Worm (Caenorhabditis elegans): ENCODE results near the gene C35D6.3.

The C35D6.3 gene

DNA sequence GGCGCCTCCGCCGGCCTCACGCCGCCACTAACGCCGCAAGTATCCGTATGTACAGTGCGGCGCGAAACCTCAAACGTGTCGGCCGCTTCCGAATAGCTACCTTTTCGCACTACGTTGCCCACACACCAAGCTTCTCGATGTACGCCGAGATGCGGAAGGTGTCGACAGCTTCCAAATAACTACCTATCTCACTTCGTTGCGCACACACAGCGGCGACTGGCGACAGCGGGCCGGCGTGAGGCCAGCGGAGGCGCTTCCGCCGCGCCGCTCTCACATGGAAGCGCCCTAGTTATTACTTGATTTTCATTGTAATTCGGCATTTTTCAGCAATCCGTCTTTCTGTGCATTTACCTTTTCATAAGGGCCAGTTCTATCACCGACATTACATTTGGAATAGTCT is 16.1 kb upstream of the C35D6.3 start:
- TF ChIP-seq mep-1 (tag; optimal IDR thresholded peaks at IDR 0.05) (no peak), flh-1 (GFP tag; optimal IDR thresholded peaks at IDR 0.05) (no peak), ces-1 (GFP tag; optimal IDR thresholded peaks at IDR 0.05) (no peak), tbx-8 (GFP tag; optimal IDR thresholded peaks at IDR 0.05) (no peak), nhr-2 (tag; optimal IDR thresholded peaks at IDR 0.05) (no peak), mls-2 (tag; optimal IDR thresholded peaks at IDR 0.05) (no peak), nhr-12 (tag; optimal IDR thresholded peaks at IDR 0.05) (no peak), mab-5 (tag; optimal IDR thresholded peaks at IDR 0.05) (no peak), bed-3 (GFP tag; optimal IDR thresholded peaks at IDR 0.05) (no peak), unc-62 (GFP tag; optimal IDR thresholded peaks at IDR 0.05) (no peak), ham-2 (GFP tag; optimal IDR thresholded peaks at IDR 0.05) (no peak), zip-8 (tag; optimal IDR thresholded peaks at IDR 0.05) (no peak), nhr-237 (tag; optimal IDR thresholded peaks at IDR 0.05) (no peak)

DNA sequence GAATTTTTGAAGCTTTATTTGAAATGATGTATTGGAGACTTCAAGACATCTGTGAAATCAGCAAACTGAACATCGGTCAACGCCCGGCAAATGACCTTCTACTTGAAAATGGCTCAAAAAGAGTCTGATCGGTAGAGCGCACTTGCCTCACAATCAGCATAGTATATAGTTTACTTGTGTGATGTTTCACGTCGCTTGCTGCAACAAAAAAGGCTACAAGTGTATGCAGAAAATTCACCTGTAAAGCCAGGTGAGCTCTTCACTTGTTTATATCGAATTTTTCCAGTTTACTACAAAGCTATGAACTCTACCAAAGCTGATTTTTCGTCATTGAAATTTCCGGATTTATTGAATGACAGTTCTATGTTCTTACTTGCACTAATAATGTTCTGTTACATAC is 14.0 kb upstream of the C35D6.3 start, which contains the start of gene srz-71:
srz-71 (plus strand) TSS at position 301 of the 400 bp plus-strand sequence.
- TF ChIP-seq mep-1 (tag; optimal IDR thresholded peaks at IDR 0.05) (no peak), flh-1 (GFP tag; optimal IDR thresholded peaks at IDR 0.05) (no peak), nhr-28 (tag; optimal IDR thresholded peaks at IDR 0.05) (no peak), ceh-43 (GFP tag; optimal IDR thresholded peaks at IDR 0.05) (no peak), unc-120 (tag; optimal IDR thresholded peaks at IDR 0.05; ENCODE audit: poor library complexity, severe bottlenecking) (no peak), ham-2 (GFP tag; optimal IDR thresholded peaks at IDR 0.05) (no peak), sem-2 (GFP tag; optimal IDR thresholded peaks at IDR 0.05) (no peak), mab-5 (tag; optimal IDR thresholded peaks at IDR 0.05) (no peak), unc-62 (GFP tag; optimal IDR thresholded peaks at IDR 0.05) (no peak), elt-1 (tag; optimal IDR thresholded peaks at IDR 0.05; ENCODE audit: borderline replicate concordance, insufficient read depth) (no peak), tbx-8 (GFP tag; optimal IDR thresholded peaks at IDR 0.05) (no peak), nhr-2 (tag; optimal IDR thresholded peaks at IDR 0.05) (no peak), blmp-1 (tag; optimal IDR thresholded peaks at IDR 0.05) (no peak), elt-3 (tag; optimal IDR thresholded peaks at IDR 0.05) (no peak), lin-32 (GFP tag; optimal IDR thresholded peaks at IDR 0.05) (no peak), snpc-4 (tag; optimal IDR thresholded peaks at IDR 0.05) (no peak), cnd-1 (tag; optimal IDR thresholded peaks at IDR 0.05) (no peak), drap-1 (GFP tag; optimal IDR thresholded peaks at IDR 0.05) (no peak), lin-13 (tag; optimal IDR thresholded peaks at IDR 0.05) (no peak), mls-2 (tag; optimal IDR thresholded peaks at IDR 0.05) (no peak)

DNA sequence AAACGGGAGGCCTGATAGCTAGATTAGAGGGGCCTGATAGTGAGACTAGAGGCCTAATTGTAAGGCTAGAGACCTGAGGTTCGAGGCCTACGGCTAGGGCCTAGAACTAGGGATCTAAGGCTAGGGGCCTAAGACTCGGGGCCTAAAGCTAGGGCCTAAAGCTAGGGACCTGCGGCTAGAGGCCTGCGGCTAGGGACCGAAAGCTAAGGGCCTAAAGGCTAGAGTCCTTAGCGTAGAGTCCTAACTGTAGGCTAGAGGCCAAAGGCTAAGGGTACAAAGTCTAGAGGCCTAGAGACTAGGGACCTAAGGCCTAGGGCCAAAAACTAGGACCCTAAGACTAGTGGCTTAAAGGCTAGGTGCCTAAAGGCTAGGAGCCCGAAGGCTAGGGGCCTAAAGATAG is 13.5 kb upstream of the C35D6.3 start:
- TF ChIP-seq ceh-43 (GFP tag; optimal IDR thresholded peaks at IDR 0.05) (no peak), ces-1 (GFP tag; optimal IDR thresholded peaks at IDR 0.05) (no peak), lin-13 (tag; optimal IDR thresholded peaks at IDR 0.05) (no peak), mep-1 (tag; optimal IDR thresholded peaks at IDR 0.05) (no peak), ham-2 (GFP tag; optimal IDR thresholded peaks at IDR 0.05) (no peak), cnd-1 (tag; optimal IDR thresholded peaks at IDR 0.05) (no peak), sem-2 (GFP tag; optimal IDR thresholded peaks at IDR 0.05) (no peak), snpc-4 (tag; optimal IDR thresholded peaks at IDR 0.05) (no peak), sptf-1 (tag; optimal IDR thresholded peaks at IDR 0.05) (no peak), nhr-76 (tag; optimal IDR thresholded peaks at IDR 0.05) (no peak), M03D4.4 (tag; optimal IDR thresholded peaks at IDR 0.05) (no peak), lsy-2 (tag; optimal IDR thresholded peaks at IDR 0.05) (no peak), tbx-8 (GFP tag; optimal IDR thresholded peaks at IDR 0.05) (no peak), nhr-237 (tag; optimal IDR thresholded peaks at IDR 0.05) (no peak), hlh-1 (tag; optimal IDR thresholded peaks at IDR 0.05) (no peak)

DNA sequence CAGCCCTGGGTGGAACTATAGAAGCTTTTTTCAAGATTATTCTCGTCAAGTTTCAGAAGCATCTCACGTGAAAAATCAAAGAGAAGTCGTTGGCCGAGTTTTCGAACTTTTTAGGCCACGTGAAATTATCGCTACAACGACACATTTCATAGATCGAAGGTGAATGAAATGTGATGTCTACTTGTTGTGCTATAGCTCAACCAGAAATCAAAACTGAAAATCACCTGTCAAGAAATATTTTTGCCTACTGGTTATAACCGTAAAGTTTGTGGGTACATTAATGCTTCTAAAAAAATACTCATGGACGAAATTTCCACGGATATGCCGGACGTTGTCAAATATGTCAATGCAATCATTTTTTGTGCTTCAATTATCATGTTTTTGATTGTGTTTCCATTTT is 11.6 kb upstream of the C35D6.3 start, which contains the start of gene srz-38:
srz-38 (plus strand) TSS at position 301 of the 400 bp plus-strand sequence.
- TF ChIP-seq ceh-43 (GFP tag; optimal IDR thresholded peaks at IDR 0.05) (no peak), zip-8 (tag; optimal IDR thresholded peaks at IDR 0.05) (no peak), mep-1 (tag; optimal IDR thresholded peaks at IDR 0.05) (no peak), sem-2 (GFP tag; optimal IDR thresholded peaks at IDR 0.05) (no peak), unc-62 (GFP tag; optimal IDR thresholded peaks at IDR 0.05) (no peak), elt-1 (tag; optimal IDR thresholded peaks at IDR 0.05; ENCODE audit: borderline replicate concordance, insufficient read depth) (no peak), nhr-12 (tag; optimal IDR thresholded peaks at IDR 0.05) (no peak), M03D4.4 (tag; optimal IDR thresholded peaks at IDR 0.05) (no peak), nhr-237 (tag; optimal IDR thresholded peaks at IDR 0.05) (no peak), hlh-1 (tag; optimal IDR thresholded peaks at IDR 0.05) (no peak)

DNA sequence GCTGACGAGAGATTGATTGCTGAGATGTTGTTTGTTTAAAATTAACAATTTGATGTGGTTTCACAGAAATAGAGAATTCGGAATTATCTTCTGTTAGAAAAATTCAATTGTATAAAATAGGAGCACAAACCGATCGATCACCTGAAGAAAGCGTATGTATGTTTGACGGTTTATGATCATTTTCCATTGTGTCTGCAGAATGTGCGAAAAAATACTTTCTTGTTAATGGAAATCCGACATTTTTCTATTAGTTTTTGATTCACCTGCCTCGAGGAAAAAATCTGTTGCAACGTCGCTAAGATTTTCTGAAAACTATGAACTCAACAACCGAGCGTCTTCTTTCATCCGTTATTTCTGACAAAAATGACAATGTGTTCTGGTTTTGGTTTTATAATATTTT is 9.9 kb upstream of the C35D6.3 start, which contains the start of gene C35D6.13:
C35D6.13 (plus strand) TSS at position 301 of the 400 bp plus-strand sequence.
- no peak for TF ChIP-seq drap-1 (GFP tag; optimal IDR thresholded peaks at IDR 0.05)
- TF ChIP-seq zip-8 (tag; optimal IDR thresholded peaks at IDR 0.05) = no peak
- TF ChIP-seq ceh-39 (tag; optimal IDR thresholded peaks at IDR 0.05) = no peak
- no peak for TF ChIP-seq ztf-11 (tag; optimal IDR thresholded peaks at IDR 0.05)
- TF ChIP-seq lin-32 (GFP tag; optimal IDR thresholded peaks at IDR 0.05) = no peak
- no peak for TF ChIP-seq tbx-8 (GFP tag; optimal IDR thresholded peaks at IDR 0.05)
- no peak for TF ChIP-seq flh-1 (GFP tag; optimal IDR thresholded peaks at IDR 0.05)
- TF ChIP-seq nhr-12 (tag; optimal IDR thresholded peaks at IDR 0.05) = no peak
- TF ChIP-seq sptf-1 (tag; optimal IDR thresholded peaks at IDR 0.05) = no peak
- no peak for TF ChIP-seq blmp-1 (tag; optimal IDR thresholded peaks at IDR 0.05)
- TF ChIP-seq bed-3 (GFP tag; optimal IDR thresholded peaks at IDR 0.05) = no peak
- no peak for TF ChIP-seq M03D4.4 (tag; optimal IDR thresholded peaks at IDR 0.05)
- no peak for TF ChIP-seq elt-1 (tag; optimal IDR thresholded peaks at IDR 0.05; ENCODE audit: borderline replicate concordance, insufficient read depth)
- no peak for TF ChIP-seq lin-13 (tag; optimal IDR thresholded peaks at IDR 0.05)
- no peak for TF ChIP-seq lsy-2 (tag; optimal IDR thresholded peaks at IDR 0.05)
- no peak for TF ChIP-seq hlh-1 (tag; optimal IDR thresholded peaks at IDR 0.05)
- no peak for TF ChIP-seq elt-3 (tag; optimal IDR thresholded peaks at IDR 0.05)

All from whole organism, mixed stage, embryonic.